Fruit fly (Drosophila melanogaster): ENCODE measurements around the gene zfh1.

Gene zfh1

DNA sequence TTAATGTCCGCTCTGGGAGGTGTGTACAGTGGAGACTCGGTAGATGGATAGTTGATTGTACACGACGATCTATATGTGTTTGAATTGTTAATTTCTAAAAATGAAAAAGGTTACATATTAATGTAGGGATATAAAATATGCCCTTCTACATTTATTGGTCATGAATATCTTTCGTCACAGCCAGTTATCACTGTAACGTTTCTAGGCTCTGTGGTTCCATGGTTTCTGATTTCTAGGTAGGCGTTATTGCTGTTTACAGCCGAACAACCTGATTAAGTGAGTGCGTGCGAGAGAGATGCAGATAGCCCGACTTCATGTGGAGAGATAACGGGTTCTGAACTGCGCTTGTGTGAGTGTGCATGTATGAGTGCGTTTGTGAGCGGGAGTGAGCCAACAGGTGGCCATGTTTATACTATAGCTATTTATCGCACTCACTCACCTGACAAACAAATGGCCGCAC lies 16.0 kb downstream of the zfh1 start (continued):
- TF ChIP-seq Neu2 (GFP tag; optimal IDR thresholded peaks at IDR 0.05; ENCODE audit: borderline replicate concordance) (peak; percentile 95), bsh (GFP tag; optimal IDR thresholded peaks at IDR 0.05) (peak; percentile 83 to 96), tll (GFP tag; optimal IDR thresholded peaks at IDR 0.05) (peak; percentile 53 to 91), Nf-YC (tag; optimal IDR thresholded peaks at IDR 0.05) (peak; percentile 96), CG18619 (GFP tag; optimal IDR thresholded peaks at IDR 0.05) (peak; percentile 84), GATAe (GFP tag; conservative IDR thresholded peaks at IDR 0.05) (peak; percentile 92), CG7839 (tag; optimal IDR thresholded peaks at IDR 0.05) (peak; percentile 96), MTF-1 (GFP tag; optimal IDR thresholded peaks at IDR 0.05; ENCODE audit: borderline replicate concordance) (peak; percentile 80), psq (GFP tag; optimal IDR thresholded peaks at IDR 0.05) (peak; percentile 81), lmd (GFP tag; IDR thresholded peaks at IDR 0.05) (peak; percentile 96), D19A (tag; optimal IDR thresholded peaks at IDR 0.05) (peak; percentile 89), Ssrp (tag; optimal IDR thresholded peaks at IDR 0.05) (peak; percentile 91), Fer2 (tag; optimal IDR thresholded peaks at IDR 0.05) (peak; percentile 84), corto (GFP tag; optimal IDR thresholded peaks at IDR 0.05) (peak; percentile 72), ro (GFP tag; IDR thresholded peaks at IDR 0.05) (peak; percentile 91), CG13296 (GFP tag; optimal IDR thresholded peaks at IDR 0.05) (peak; percentile 87), fd96Cb (tag; optimal IDR thresholded peaks at IDR 0.05) (peak; percentile 94), CG15514 (GFP tag; optimal IDR thresholded peaks at IDR 0.05) (peak; percentile 82), so (GFP tag; IDR thresholded peaks at IDR 0.05) (peak; percentile 82; the same call in 2 of the 3 replicates), CG12236 (GFP tag; optimal IDR thresholded peaks at IDR 0.05) (peak; percentile 90), Bgb (GFP tag; IDR thresholded peaks at IDR 0.05; ENCODE audit: partially characterized antibody) (no peak), NFAT (GFP tag; IDR thresholded peaks at IDR 0.05) (peak; percentile 90), btn (GFP tag; optimal IDR thresholded peaks at IDR 0.05) (peak; percentile 90), cad (GFP tag; optimal IDR thresholded peaks at IDR 0.05) (peak; percentile 68), CG8478 (optimal IDR thresholded peaks at IDR 0.05) (peak; percentile 87), unc-4 (GFP tag; IDR thresholded peaks at IDR 0.05; ENCODE audit: partially characterized antibody) (no peak), CG10543 (GFP tag; optimal IDR thresholded peaks at IDR 0.05) (peak; percentile 91), CG1024 (GFP tag; IDR thresholded peaks at IDR 0.05) (peak; percentile 90), CG4820 (GFP tag; optimal IDR thresholded peaks at IDR 0.05) (peak; percentile 96), Camta (GFP tag; optimal IDR thresholded peaks at IDR 0.05) (peak; percentile 88), sna (GFP tag; IDR thresholded peaks at IDR 0.05; ENCODE audit: partially characterized antibody) (0 out of 2 replicates have a peak, but pooled peaks have one; percentile 14), Mrtf (GFP tag; IDR thresholded peaks at IDR 0.05) (peak; percentile 94), Hr39 (optimal IDR thresholded peaks at IDR 0.05) (no peak), CG5245 (GFP tag; optimal IDR thresholded peaks at IDR 0.05) (peak; percentile 95), Dip3 (GFP tag; optimal IDR thresholded peaks at IDR 0.05) (peak; percentile 58), dan (GFP tag; IDR thresholded peaks at IDR 0.05) (peak; percentile 94), CG8944 (GFP tag; optimal IDR thresholded peaks at IDR 0.05) (peak; percentile 94), odd (GFP tag; optimal IDR thresholded peaks at IDR 0.05) (peak; percentile 87), CG3281 (GFP tag; optimal IDR thresholded peaks at IDR 0.05) (peak; percentile 88), croc (GFP tag; conservative IDR thresholded peaks at IDR 0.05) (peak; percentile 94), CG9932 (GFP tag; IDR thresholded peaks at IDR 0.05) (peak; percentile 79), CG7928 (GFP tag; optimal IDR thresholded peaks at IDR 0.05) (peak; percentile 36), da (GFP tag; optimal IDR thresholded peaks at IDR 0.05) (peak; percentile 84), CG12391 (tag; optimal IDR thresholded peaks at IDR 0.05) (peak; percentile 92), Nf-YA (GFP tag; IDR thresholded peaks at IDR 0.05) (peak; percentile 88), twi (tag; optimal IDR thresholded peaks at IDR 0.05) (peak; percentile 92), cato (GFP tag; optimal IDR thresholded peaks at IDR 0.05; ENCODE audit: borderline replicate concordance) (peak; percentile 86), CG13424 (tag; optimal IDR thresholded peaks at IDR 0.05) (peak; percentile 95), Aef1 (GFP tag; IDR thresholded peaks at IDR 0.05) (peak; percentile 93), CG14667 (GFP tag; IDR thresholded peaks at IDR 0.05) (peak; percentile 95)
